Worm (Caenorhabditis elegans): Measurements from ENCODE around the gene math-21.

The math-21 gene

ce11 chrII:1993738-1994137 is at the start of gene math-21:
math-21 (plus strand) TSS chrII:1994038.
- peak; percentile 10 for TF ChIP-seq nhr-80 (tag; optimal IDR thresholded peaks at IDR 0.05)
- TF ChIP-seq K12H6.12 (tag; optimal IDR thresholded peaks at IDR 0.05): no peak

ce11 chrII:1945093-1945492 is 48.7 kb upstream of the math-21 start, which contains the start of gene ZK250.14:
ZK250.14 (minus strand) TSS chrII:1945193.
- TF ChIP-seq F39B2.1 (GFP tag; IDR thresholded peaks at IDR 0.05) (no peak), Y67H2A.10 (GFP tag; conservative IDR thresholded peaks at IDR 0.05) (no peak), dpl-1 (GFP tag; optimal IDR thresholded peaks at IDR 0.05) (no peak), D2030.7 (GFP tag; IDR thresholded peaks at IDR 0.05) (no peak), rec-8 (tag; optimal IDR thresholded peaks at IDR 0.05) (no peak), sptf-2 (GFP tag; optimal IDR thresholded peaks at IDR 0.05) (no peak), lsy-27 (tag; optimal IDR thresholded peaks at IDR 0.05; ENCODE audit: borderline replicate concordance, insufficient read depth) (no peak), ztf-18 (tag; optimal IDR thresholded peaks at IDR 0.05) (no peak), nhr-120 (GFP tag; IDR thresholded peaks at IDR 0.05) (no peak), lag-1 (GFP tag; IDR thresholded peaks at IDR 0.05) (no peak), lin-26 (GFP tag; IDR thresholded peaks at IDR 0.05) (no peak), lsl-1 (GFP tag; optimal IDR thresholded peaks at IDR 0.05) (no peak), hlh-26 (GFP tag; conservative IDR thresholded peaks at IDR 0.05) (no peak), ztf-28 (GFP tag; IDR thresholded peaks at IDR 0.05) (no peak), zfh-2 (GFP tag; conservative IDR thresholded peaks at IDR 0.05) (no peak), unc-62 (GFP tag; optimal IDR thresholded peaks at IDR 0.05) (no peak), aptf-2 (GFP tag; conservative IDR thresholded peaks at IDR 0.05) (no peak), B0261.1 (tag; optimal IDR thresholded peaks at IDR 0.05) (no peak), hrde-1 (tag; optimal IDR thresholded peaks at IDR 0.05; ENCODE audit: borderline replicate concordance) (no peak)

- TF ChIP-seq ceh-27 (GFP tag; optimal IDR thresholded peaks at IDR 0.05) (no peak), nfya-2 (GFP tag; IDR thresholded peaks at IDR 0.05) (no peak), attf-3 (GFP tag; conservative IDR thresholded peaks at IDR 0.05) (no peak), gei-17 (GFP tag; optimal IDR thresholded peaks at IDR 0.05) (no peak), athp-1 (tag; optimal IDR thresholded peaks at IDR 0.05) (no peak), mxl-1 (tag; optimal IDR thresholded peaks at IDR 0.05) (no peak), ztf-18 (tag; optimal IDR thresholded peaks at IDR 0.05) (no peak), ztf-28 (GFP tag; IDR thresholded peaks at IDR 0.05) (no peak), ceh-79 (tag; optimal IDR thresholded peaks at IDR 0.05) (no peak), ceh-100 (GFP tag; IDR thresholded peaks at IDR 0.05) (no peak), sptf-2 (GFP tag; optimal IDR thresholded peaks at IDR 0.05) (no peak), mes-4 (tag; optimal IDR thresholded peaks at IDR 0.05) (no peak), ama-1 (optimal IDR thresholded peaks at IDR 0.05) (no peak), ama-1 (GFP tag; optimal IDR thresholded peaks at IDR 0.05) (no peak), F49E8.2 (tag; optimal IDR thresholded peaks at IDR 0.05; ENCODE audit: insufficient read depth) (no peak), ceh-40 (GFP tag; IDR thresholded peaks at IDR 0.05) (no peak), rcor-1 (GFP tag; IDR thresholded peaks at IDR 0.05) (no peak), let-526 (GFP tag; IDR thresholded peaks at IDR 0.05) (no peak), madf-3 (GFP tag; IDR thresholded peaks at IDR 0.05) (no peak), Y79H2A.3 (GFP tag; conservative IDR thresholded peaks at IDR 0.05) (no peak), ekl-4 (GFP tag; IDR thresholded peaks at IDR 0.05) (no peak)
Observed at ce11 chrII:1946427-1946826, 47.4 kb upstream of the math-21 start, which contains the start of gene math-48. math-48 (minus strand) TSS chrII:1946527.

Measured in whole organism, young adult.